Worm (Caenorhabditis elegans): ENCODE data around the gene soap-1.

The soap-1 gene

DNA sequence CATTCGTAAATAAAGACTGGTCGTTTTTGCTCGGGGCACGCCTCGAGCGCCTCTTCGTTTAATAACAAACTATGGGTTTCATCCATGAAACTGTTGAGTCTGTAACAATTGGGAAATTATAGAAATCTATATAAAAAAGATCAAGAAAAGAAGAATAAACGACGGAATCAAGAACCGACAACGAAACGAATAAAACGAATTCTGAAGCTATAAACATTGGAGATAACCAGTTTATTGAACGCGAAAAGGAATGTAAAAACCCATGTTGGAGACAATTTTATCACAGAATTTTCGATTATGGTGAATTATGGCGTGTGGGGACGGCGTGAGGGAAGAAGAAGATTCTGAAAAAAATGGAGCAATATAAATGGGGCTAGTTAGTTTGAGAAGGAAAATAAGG is at the start of gene soap-1:
Gene soap-1 (minus strand): TSS at position 101 of the 400 bp plus-strand sequence.
- TF ChIP-seq tbx-2 (tag; optimal IDR thresholded peaks at IDR 0.05): no peak
- no peak for TF ChIP-seq eor-1 (tag; optimal IDR thresholded peaks at IDR 0.05)
- no peak for TF ChIP-seq ceh-16 (tag; optimal IDR thresholded peaks at IDR 0.05)

DNA sequence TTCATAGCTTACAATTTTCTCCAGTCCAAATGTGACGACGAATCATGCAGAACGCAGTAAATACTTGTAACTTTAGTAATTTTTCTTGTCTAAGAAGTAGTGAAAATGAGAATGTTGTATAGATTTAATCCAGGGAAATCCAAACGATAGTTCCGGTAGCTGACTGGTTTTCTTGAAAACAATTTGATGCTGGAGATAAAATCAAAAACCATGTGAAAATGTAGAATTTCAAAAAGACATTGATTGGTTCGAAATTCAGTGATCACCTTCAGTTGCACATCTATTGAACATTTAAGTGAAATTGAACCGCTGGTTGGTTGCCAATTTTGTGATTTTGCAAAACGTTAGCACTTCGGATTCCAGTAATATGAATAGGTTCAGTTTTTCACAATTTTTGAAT is 49.3 kb upstream of the soap-1 start, which contains the start of gene C13A2.9:
Gene C13A2.9 (minus strand): TSS at position 101 of the 400 bp plus-strand sequence.
- TF ChIP-seq egl-27 (tag; optimal IDR thresholded peaks at IDR 0.05) (no peak), mdl-1 (tag; optimal IDR thresholded peaks at IDR 0.05) (no peak), nhr-23 (tag; optimal IDR thresholded peaks at IDR 0.05) (no peak)

DNA sequence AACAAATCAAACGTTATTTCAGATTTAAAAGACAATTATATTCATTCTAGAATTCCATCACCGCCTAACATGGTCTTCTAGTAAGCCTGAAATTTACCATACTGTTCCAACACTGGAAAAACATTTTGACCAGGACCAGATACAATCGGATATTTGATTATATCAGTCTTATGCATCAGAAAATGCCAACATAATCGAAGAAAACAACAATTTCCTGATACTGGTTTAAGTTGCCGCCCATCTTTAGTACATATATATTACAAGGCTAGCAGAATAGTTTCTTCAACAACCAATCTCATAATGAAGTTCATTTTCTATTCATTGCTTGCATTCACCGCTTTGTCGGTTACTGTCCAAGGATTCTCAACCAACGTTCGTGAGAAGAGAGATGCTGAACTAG is 44.3 kb upstream of the soap-1 start, which contains the start of gene C13A2.12:
Gene C13A2.12 (plus strand): TSS at position 301 of the 400 bp plus-strand sequence.
- no peak for TF ChIP-seq fos-1 (tag; optimal IDR thresholded peaks at IDR 0.05)
- TF ChIP-seq zag-1 (tag; optimal IDR thresholded peaks at IDR 0.05): no peak
- no peak for TF ChIP-seq elt-1 (tag; optimal IDR thresholded peaks at IDR 0.05)
- TF ChIP-seq nhr-23 (tag; optimal IDR thresholded peaks at IDR 0.05): no peak
- TF ChIP-seq nhr-77 (tag; optimal IDR thresholded peaks at IDR 0.05): no peak
- no peak for TF ChIP-seq nhr-11 (tag; optimal IDR thresholded peaks at IDR 0.05)

DNA sequence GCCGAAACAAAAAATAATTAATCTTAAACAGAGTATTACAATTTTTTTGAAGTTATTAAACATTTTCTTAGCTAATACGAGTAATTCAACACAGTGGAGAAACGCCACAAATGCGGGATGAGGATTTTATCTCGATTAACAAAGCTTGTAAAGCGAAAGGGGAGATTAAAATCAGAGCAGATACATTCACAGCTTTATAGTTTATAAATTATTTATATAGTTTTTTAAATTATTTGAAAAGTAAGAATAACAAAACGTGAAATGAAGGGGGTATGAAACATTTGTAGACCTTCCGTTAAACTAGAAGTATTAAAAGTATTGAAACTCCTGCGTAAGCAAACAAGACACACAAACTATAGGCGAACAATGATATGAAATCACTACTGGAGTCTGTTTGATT is 40.4 kb upstream of the soap-1 start, which contains the start of gene C05C8.8:
Gene C05C8.8 (minus strand): TSS at position 101 of the 400 bp plus-strand sequence.
- TF ChIP-seq lsy-12 (tag; optimal IDR thresholded peaks at IDR 0.05) (no peak), ceh-9 (tag; optimal IDR thresholded peaks at IDR 0.05) (no peak), egl-27 (tag; optimal IDR thresholded peaks at IDR 0.05) (no peak), lin-39 (tag; optimal IDR thresholded peaks at IDR 0.05) (no peak), pqm-1 (tag; optimal IDR thresholded peaks at IDR 0.05) (no peak), nhr-25 (tag; optimal IDR thresholded peaks at IDR 0.05) (no peak), nhr-76 (tag; optimal IDR thresholded peaks at IDR 0.05) (no peak), ztf-11 (tag; optimal IDR thresholded peaks at IDR 0.05) (no peak), ama-1 (optimal IDR thresholded peaks at IDR 0.05) (no peak), pha-4 (tag; optimal IDR thresholded peaks at IDR 0.05) (no peak), elt-2 (tag; optimal IDR thresholded peaks at IDR 0.05) (no peak), nhr-28 (tag; optimal IDR thresholded peaks at IDR 0.05) (no peak), nhr-237 (tag; optimal IDR thresholded peaks at IDR 0.05) (no peak), zag-1 (tag; optimal IDR thresholded peaks at IDR 0.05) (no peak), elt-3 (tag; optimal IDR thresholded peaks at IDR 0.05) (no peak), nhr-77 (tag; optimal IDR thresholded peaks at IDR 0.05) (no peak), nhr-67 (tag; optimal IDR thresholded peaks at IDR 0.05) (no peak), egl-5 (tag; optimal IDR thresholded peaks at IDR 0.05) (no peak), ceh-16 (tag; optimal IDR thresholded peaks at IDR 0.05) (no peak), fkh-2 (tag; optimal IDR thresholded peaks at IDR 0.05) (no peak)

DNA sequence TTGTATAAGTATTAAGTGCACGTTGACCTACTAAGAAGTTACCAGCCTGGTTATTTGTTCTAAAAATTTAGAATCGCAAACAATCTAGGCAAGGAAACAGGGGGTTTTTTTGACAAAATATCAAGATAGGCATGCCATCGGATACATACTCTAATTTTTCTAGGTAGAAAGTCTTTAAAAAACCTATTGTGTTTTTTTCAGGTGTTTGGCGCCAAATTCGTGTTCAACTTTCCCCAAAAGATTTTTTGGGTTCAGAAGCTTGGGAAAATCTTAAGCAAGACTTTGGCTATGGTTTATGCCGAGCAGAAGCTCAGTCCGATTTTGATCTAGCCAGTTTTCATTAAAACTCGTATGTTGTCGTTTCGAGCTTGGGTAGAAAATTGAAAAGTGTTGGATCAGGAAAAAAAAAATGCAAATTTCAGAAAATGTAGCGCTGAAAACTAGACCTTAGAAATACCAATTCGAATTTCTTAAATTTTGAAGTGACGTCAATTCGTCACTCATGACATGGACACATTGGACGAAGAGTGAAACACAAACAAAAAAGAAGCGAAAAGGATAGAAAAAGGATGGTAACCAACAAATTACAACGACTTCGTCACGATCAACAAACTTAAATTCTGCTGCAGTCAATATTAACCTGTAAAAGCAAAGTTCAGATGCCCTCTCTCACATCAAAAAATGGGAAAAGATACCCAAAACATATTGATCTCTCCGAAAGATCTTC is 33.7 kb upstream of the soap-1 start:
- TF ChIP-seq elt-3 (tag; optimal IDR thresholded peaks at IDR 0.05) (no peak), tbx-2 (tag; optimal IDR thresholded peaks at IDR 0.05) (no peak), nhr-28 (tag; optimal IDR thresholded peaks at IDR 0.05) (no peak), unc-39 (tag; optimal IDR thresholded peaks at IDR 0.05) (no peak), egl-27 (tag; optimal IDR thresholded peaks at IDR 0.05) (no peak), ztf-11 (tag; optimal IDR thresholded peaks at IDR 0.05) (no peak), lin-15B (tag; optimal IDR thresholded peaks at IDR 0.05) (no peak)

DNA sequence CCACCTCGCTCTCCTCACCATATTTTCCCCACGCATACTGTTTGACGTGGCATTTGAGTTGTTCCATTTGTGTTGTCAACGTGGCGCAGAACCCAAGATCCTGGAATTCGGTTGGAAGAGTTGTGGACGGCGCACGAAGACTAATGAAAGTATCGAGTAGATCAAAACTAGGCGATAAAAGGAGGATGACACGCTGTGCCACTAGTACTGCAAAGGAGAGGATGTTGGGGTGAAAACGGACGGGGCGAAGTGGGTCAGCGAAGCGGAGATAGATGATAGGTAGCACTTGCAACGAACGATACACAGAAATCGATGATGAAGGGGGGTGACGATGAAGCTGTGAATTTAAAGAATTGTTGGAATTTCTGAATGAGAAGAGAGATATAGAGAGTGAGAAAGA is 32.2 kb upstream of the soap-1 start, which contains the start of gene C05C8.7:
Gene C05C8.7 (minus strand): TSS at position 100 of the 400 bp plus-strand sequence.
- TF ChIP-seq nhr-23 (tag; optimal IDR thresholded peaks at IDR 0.05) (peak; percentile 55), nfya-1 (tag; optimal IDR thresholded peaks at IDR 0.05; ENCODE audit: insufficient read depth) (no peak)

DNA sequence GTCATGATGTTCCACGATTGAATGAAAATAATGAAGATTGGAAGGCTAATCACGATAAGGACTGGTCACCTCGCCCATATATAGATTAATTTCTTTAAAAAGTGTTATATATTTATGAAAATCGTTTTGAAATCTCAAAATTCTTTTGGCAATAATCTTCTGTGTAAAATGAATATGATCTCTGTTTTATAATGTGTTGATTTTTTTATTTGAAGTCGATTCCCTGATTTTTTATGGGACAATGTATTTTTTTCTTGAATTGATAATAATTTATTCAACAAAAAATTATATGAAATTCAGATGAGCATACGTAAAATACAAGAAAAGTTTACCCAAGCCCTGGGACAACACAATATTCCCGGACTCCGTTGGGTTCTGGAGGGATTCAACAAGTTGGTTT is 24.8 kb upstream of the soap-1 start, which contains the start of gene C05C8.1:
Gene C05C8.1 (plus strand): TSS at position 301 of the 400 bp plus-strand sequence.
- TF ChIP-seq R02D3.7 (tag; optimal IDR thresholded peaks at IDR 0.05) (no peak), pqm-1 (tag; optimal IDR thresholded peaks at IDR 0.05) (no peak), snpc-4 (tag; optimal IDR thresholded peaks at IDR 0.05) (no peak), nhr-237 (tag; optimal IDR thresholded peaks at IDR 0.05) (no peak), eor-1 (tag; optimal IDR thresholded peaks at IDR 0.05) (no peak)
